Worm (Caenorhabditis elegans) whole organism, young adult: ENCODE measurements around the gene srg-20.
"Not testable (repeated sequence)": the region's sequence is repeated elsewhere in the genome, so short reads cannot be mapped to it uniquely, and the experiment has no call there.

Source experiments
- B0336.3 ChIP-seq: fragments of 200-800 bp; sonication (Bioruptor generic); IDR thresholded peaks from 2 replicates; pipeline ENCODE4 v1.3.6; 2022; ENCODE audit warnings: missing genetic modification characterization, missing compliant biosample characterization
- C06A6.2 ChIP-seq: fragments of 200-800 bp; sonication (Bioruptor generic); conservative IDR thresholded peaks from 2 replicates; pipeline ENCODE4 v1.3.6; 2022; ENCODE audit warnings: missing genetic modification characterization, missing compliant biosample characterization
- F22D6.2 ChIP-seq: sonication (generic microtip); optimal IDR thresholded peaks from 2 replicates; lab custom pipeline; 2016; ENCODE audit warnings: mild to moderate bottlenecking, missing genetic modification characterization, missing compliant biosample characterization
- F33H1.4 ChIP-seq: fragments of 200-800 bp; sonication (Bioruptor generic); IDR thresholded peaks from 2 replicates; pipeline ENCODE4 v1.3.6; 2022; ENCODE audit warnings: missing genetic modification reagents, missing genetic modification characterization, missing compliant biosample characterization
- F37B4.10 ChIP-seq: fragments of 200-800 bp; sonication (Bioruptor generic); IDR thresholded peaks from 2 replicates; pipeline ENCODE4 v1.3.6; 2022; ENCODE audit warnings: missing genetic modification characterization, missing compliant biosample characterization
- F55B11.4 ChIP-seq: sonication (generic microtip); optimal IDR thresholded peaks from 2 replicates; lab custom pipeline; 2016; ENCODE audit warnings: missing compliant biosample characterization, missing genetic modification characterization, borderline replicate concordance; ENCODE audit not compliant: insufficient read depth
- F57C9.4 ChIP-seq: sonication (generic microtip); optimal IDR thresholded peaks from 2 replicates; lab custom pipeline; 2017; ENCODE audit warnings: mild to moderate bottlenecking, missing genetic modification characterization, missing compliant biosample characterization
- T07F8.4 ChIP-seq: sonication (generic microtip); optimal IDR thresholded peaks from 2 replicates; lab custom pipeline; 2016; ENCODE audit warnings: mild to moderate bottlenecking, missing genetic modification characterization, moderate library complexity, missing compliant biosample characterization
- Y53F4B.3 ChIP-seq: fragments of 200-800 bp; sonication (Bioruptor generic); IDR thresholded peaks from 2 replicates; pipeline ENCODE4 v1.3.6; 2022; ENCODE audit warnings: missing genetic modification reagents, missing genetic modification characterization, missing compliant biosample characterization
- Y67H2A.10 ChIP-seq: fragments of 200-800 bp; sonication (Bioruptor generic); conservative IDR thresholded peaks from 2 replicates; pipeline ENCODE4 v1.3.6; 2022; ENCODE audit warnings: missing genetic modification reagents, missing genetic modification characterization, missing compliant biosample characterization
- ama-1 ChIP-seq, 3 experiments: fragments of 150-350 bp in 1 of 3; sonication (generic microtip) in 2 of 3; optimal IDR thresholded peaks; 2 replicates each; lab custom pipeline; 2014 to 2018; ENCODE audit warnings: missing biosample characterization in 2 of 3, missing genetic modification characterization in 2 of 3, missing genetic modification reagents in 2 of 3
- aptf-3 ChIP-seq: fragments of 200-800 bp; sonication (Bioruptor generic); IDR thresholded peaks from 2 replicates; pipeline ENCODE4 v1.3.6; 2022; ENCODE audit warnings: missing genetic modification characterization, missing compliant biosample characterization
- atf-7 ChIP-seq: sonication (generic microtip); optimal IDR thresholded peaks from 2 replicates; lab custom pipeline; 2017; ENCODE audit warnings: mild to moderate bottlenecking, missing genetic modification characterization, missing compliant biosample characterization
- athp-1 ChIP-seq: sonication (generic microtip); optimal IDR thresholded peaks from 2 replicates; lab custom pipeline; 2017; ENCODE audit warnings: mild to moderate bottlenecking, missing genetic modification characterization, missing compliant biosample characterization
- bed-2 ChIP-seq: fragments of 200-800 bp; sonication (Bioruptor generic); IDR thresholded peaks from 2 replicates; pipeline ENCODE4 v1.3.6; 2022; ENCODE audit warnings: missing genetic modification reagents, missing genetic modification characterization, missing compliant biosample characterization
- ceh-79 ChIP-seq: sonication (generic microtip); optimal IDR thresholded peaks from 2 replicates; lab custom pipeline; 2017; ENCODE audit warnings: mild to moderate bottlenecking, missing genetic modification characterization, missing compliant biosample characterization
- chd-7 ChIP-seq: sonication (generic microtip); optimal IDR thresholded peaks from 2 replicates; lab custom pipeline; 2016; ENCODE audit warnings: mild to moderate bottlenecking, missing genetic modification characterization, moderate library complexity, missing compliant biosample characterization
- dox-1 ChIP-seq: fragments of 200-800 bp; sonication (Bioruptor generic); IDR thresholded peaks from 2 replicates; pipeline ENCODE4 v1.3.6; 2022; ENCODE audit warnings: missing genetic modification reagents, missing genetic modification characterization, missing compliant biosample characterization
- egl-44 ChIP-seq: fragments of 200-800 bp; sonication (Bioruptor generic); IDR thresholded peaks from 2 replicates; pipeline ENCODE4 v1.3.6; 2022; ENCODE audit warnings: missing genetic modification reagents, missing genetic modification characterization, missing compliant biosample characterization
- gei-17 ChIP-seq: fragments of 200-800 bp; sonication (Bioruptor generic); optimal IDR thresholded peaks from 2 replicates; lab custom pipeline; 2018; ENCODE audit warnings: mild to moderate bottlenecking, missing genetic modification characterization, missing compliant biosample characterization
- hrde-1 ChIP-seq: sonication (generic microtip); optimal IDR thresholded peaks from 2 replicates; lab custom pipeline; 2016; ENCODE audit warnings: missing genetic modification characterization, mild to moderate bottlenecking, missing compliant biosample characterization, moderate library complexity, missing genotype, missing genetic modification reagents, borderline replicate concordance
- let-526 ChIP-seq: fragments of 200-800 bp; sonication (Bioruptor generic); IDR thresholded peaks from 2 replicates; pipeline ENCODE4 v1.3.6; 2022; ENCODE audit warnings: missing genetic modification reagents, missing genetic modification characterization, missing compliant biosample characterization
- lsl-1 ChIP-seq: fragments of 200-800 bp; sonication (Bioruptor generic); optimal IDR thresholded peaks from 2 replicates; lab custom pipeline; 2018; ENCODE audit warnings: mild to moderate bottlenecking, missing genetic modification characterization, moderate library complexity, missing compliant biosample characterization
- madf-10 ChIP-seq: sonication (generic microtip); optimal IDR thresholded peaks from 2 replicates; lab custom pipeline; 2016; ENCODE audit warnings: mild to moderate bottlenecking, missing genetic modification characterization, missing compliant biosample characterization
- nfya-1 ChIP-seq: sonication (generic microtip); optimal IDR thresholded peaks from 2 replicates; lab custom pipeline; 2017; ENCODE audit warnings: antibody characterized with exemption, missing compliant biosample characterization, missing genetic modification characterization, borderline replicate concordance; ENCODE audit not compliant: insufficient read depth
- nfya-2 ChIP-seq: fragments of 200-800 bp; sonication (Bioruptor generic); IDR thresholded peaks from 2 replicates; pipeline ENCODE4 v1.3.6; 2022; ENCODE audit warnings: missing genetic modification reagents, missing genetic modification characterization, missing compliant biosample characterization
- nhr-27 ChIP-seq: fragments of 200-800 bp; sonication (Bioruptor generic); optimal IDR thresholded peaks from 2 replicates; lab custom pipeline; 2018; ENCODE audit warnings: mild to moderate bottlenecking, missing genetic modification characterization, moderate library complexity, missing compliant biosample characterization
- pbrm-1 ChIP-seq: fragments of 200-800 bp; sonication (Bioruptor generic); IDR thresholded peaks from 2 replicates; pipeline ENCODE4 v1.3.6; 2022; ENCODE audit warnings: missing genetic modification reagents, missing genetic modification characterization, missing compliant biosample characterization
- sdz-38 ChIP-seq: sonication (generic microtip); optimal IDR thresholded peaks from 2 replicates; lab custom pipeline; 2016; ENCODE audit warnings: missing genotype, missing genetic modification characterization, missing compliant biosample characterization
- sea-2 ChIP-seq: fragments of 200-800 bp; sonication (Bioruptor generic); IDR thresholded peaks from 2 replicates; pipeline ENCODE4 v1.3.6; 2022; ENCODE audit warnings: missing genetic modification characterization, missing compliant biosample characterization
- snpc-3.4 ChIP-seq: sonication (generic microtip); optimal IDR thresholded peaks from 2 replicates; lab custom pipeline; 2017; ENCODE audit warnings: missing genetic modification characterization, mild to moderate bottlenecking, missing compliant biosample characterization, antibody characterized with exemption, moderate library complexity, missing genotype, missing genetic modification reagents
- unc-130 ChIP-seq: sonication (generic microtip); optimal IDR thresholded peaks from 2 replicates; lab custom pipeline; 2016; ENCODE audit warnings: missing genetic modification reagents, missing genetic modification characterization, missing compliant biosample characterization
- ztf-18 ChIP-seq: sonication (generic microtip); optimal IDR thresholded peaks from 2 replicates; lab custom pipeline; 2016; ENCODE audit warnings: missing genotype, mild to moderate bottlenecking, missing genetic modification characterization, missing compliant biosample characterization

Gene srg-20

DNA sequence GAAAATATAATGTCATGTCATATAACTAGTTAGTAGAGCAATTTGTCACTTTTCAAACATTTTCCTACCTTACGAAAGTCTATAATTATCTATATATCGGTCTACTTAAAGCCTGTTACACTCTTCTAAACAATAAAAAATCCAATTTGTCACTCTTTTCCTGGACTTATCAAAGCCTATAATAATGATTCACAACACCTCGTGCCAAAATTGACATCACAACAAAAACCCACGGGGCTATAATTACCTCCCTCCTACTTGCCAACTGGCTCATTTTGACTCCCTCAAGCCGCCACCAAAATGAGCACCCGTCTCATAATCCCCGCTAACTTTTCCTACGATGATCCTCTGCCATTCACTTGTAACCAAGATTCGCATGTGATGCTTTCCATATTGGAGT is at the start of gene srg-20:
Gene srg-20 (plus strand): TSS at position 301 of the 400 bp plus-strand sequence.
- not testable (repeated sequence) for TF ChIP-seq ama-1 (optimal IDR thresholded peaks at IDR 0.05; lab: Kevin White, UChicago); ama-1 (GFP tag; optimal IDR thresholded peaks at IDR 0.05; lab: Kevin White, UChicago); madf-10; atf-7 (tag; lab: Kevin White, UChicago)

DNA sequence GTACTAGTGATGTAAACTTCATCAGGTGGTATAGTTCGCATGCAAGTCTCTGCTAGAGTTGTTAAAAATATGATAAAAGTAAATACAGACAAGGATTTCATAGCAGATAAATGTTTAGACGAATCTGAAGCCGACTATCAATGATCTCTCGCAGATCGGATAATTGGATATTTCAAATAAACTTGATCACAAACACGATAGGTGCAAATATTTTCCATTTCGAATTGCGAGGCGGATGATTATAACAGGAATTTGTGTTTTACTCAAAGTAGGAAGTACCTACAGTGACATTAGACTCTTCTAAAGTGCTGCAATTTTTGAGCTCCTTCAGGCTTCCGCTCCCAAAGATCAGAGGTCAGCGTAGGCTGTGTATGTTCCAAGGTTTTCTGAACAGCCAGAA is 46.6 kb upstream of the srg-20 start, which contains the start of gene T07H3.7:
Gene T07H3.7 (minus strand): TSS at position 101 of the 400 bp plus-strand sequence.
- TF ChIP-seq F55B11.4 (tag; lab: Kevin White, UChicago) (no peak), F57C9.4 (tag; lab: Kevin White, UChicago) (no peak), hrde-1 (tag; lab: Kevin White, UChicago) (no peak), bed-2 (GFP tag; lab: Robert Waterston, UW) (no peak), C06A6.2 (GFP tag; lab: Robert Waterston, UW) (no peak), gei-17 (GFP tag; lab: Kevin White, UChicago) (no peak), lsl-1 (GFP tag; lab: Kevin White, UChicago) (no peak), nfya-2 (GFP tag; lab: Robert Waterston, UW) (no peak), athp-1 (tag; lab: Kevin White, UChicago) (no peak), snpc-3.4 (tag; lab: Kevin White, UChicago) (no peak), unc-130 (GFP tag; lab: Kevin White, UChicago) (no peak), Y67H2A.10 (GFP tag; lab: Robert Waterston, UW) (no peak), pbrm-1 (GFP tag; lab: Robert Waterston, UW) (no peak), ceh-79 (tag; lab: Kevin White, UChicago) (no peak), egl-44 (GFP tag; lab: Robert Waterston, UW) (no peak)

DNA sequence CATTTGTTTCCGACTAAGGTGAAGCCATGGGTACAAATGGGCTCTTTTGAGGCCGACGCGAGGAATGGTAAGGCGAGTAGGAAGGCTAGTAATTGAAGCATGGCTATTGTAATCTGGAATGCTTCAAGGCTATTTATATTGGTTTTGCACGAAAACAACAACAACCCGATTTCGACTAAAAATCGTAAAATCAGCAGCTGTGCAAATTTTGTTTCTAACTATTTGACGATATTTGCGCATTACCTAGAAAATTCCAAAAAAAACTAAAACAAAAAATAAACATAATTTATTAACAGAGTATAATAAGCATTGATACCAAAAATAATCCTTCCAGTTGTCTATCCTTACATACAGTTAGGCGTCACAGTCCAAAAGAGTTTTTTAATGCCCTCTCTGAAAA is 41.4 kb upstream of the srg-20 start, which contains the start of gene clec-20:
Gene clec-20 (minus strand): TSS at position 101 of the 400 bp plus-strand sequence.
- TF ChIP-seq egl-44 (GFP tag; lab: Robert Waterston, UW) (no peak), T07F8.4 (tag; lab: Kevin White, UChicago) (no peak), chd-7 (tag; lab: Kevin White, UChicago) (no peak), sea-2 (GFP tag; lab: Robert Waterston, UW) (no peak), nhr-27 (tag; lab: Kevin White, UChicago) (no peak), F33H1.4 (GFP tag; lab: Robert Waterston, UW) (no peak), ztf-18 (no peak), let-526 (no peak), B0336.3 (no peak), sdz-38 (tag; lab: Kevin White, UChicago) (no peak), F22D6.2 (tag; lab: Kevin White, UChicago) (no peak), dox-1 (GFP tag; lab: Robert Waterston, UW) (no peak), F37B4.10 (GFP tag; lab: Robert Waterston, UW) (no peak), aptf-3 (GFP tag; lab: Robert Waterston, UW) (no peak), nfya-1 (tag; lab: Kevin White, UChicago) (no peak), lsl-1 (GFP tag; lab: Kevin White, UChicago) (no peak), Y53F4B.3 (GFP tag; lab: Robert Waterston, UW) (no peak)
- TF ChIP-seq, all 124 proteins: peak for 0
